Worm (Caenorhabditis elegans) whole organism, L1 larva: ENCODE results near the gene sup-26.
A peak's percentile ranks its signal among the peaks of the same experiment; 100 is the strongest.

Experiments
- C16A3.4 ChIP-seq: fragments of 150-350 bp; optimal IDR thresholded peaks from 2 replicates; lab custom pipeline; 2014; ENCODE audit warnings: missing biosample characterization, missing genetic modification characterization
- F16B12.6 ChIP-seq: fragments of 150-350 bp; optimal IDR thresholded peaks from 2 replicates; lab custom pipeline; 2014; ENCODE audit warnings: missing biosample characterization, missing genetic modification characterization
- Y116A8C.19 ChIP-seq: sonication (generic microtip); optimal IDR thresholded peaks from 2 replicates; lab custom pipeline; 2016; ENCODE audit warnings: missing compliant biosample characterization, missing genetic modification characterization, borderline replicate concordance
- ama-1 ChIP-seq: fragments of 150-350 bp; optimal IDR thresholded peaks from 2 replicates; lab custom pipeline; 2014
- ceh-63 ChIP-seq: fragments of 200-800 bp; sonication (Bioruptor generic); optimal IDR thresholded peaks from 2 replicates; lab custom pipeline; 2018; ENCODE audit warnings: mild to moderate bottlenecking, missing genetic modification characterization, missing compliant biosample characterization
- ceh-8 ChIP-seq: fragments of 200-800 bp; sonication (Bioruptor generic); optimal IDR thresholded peaks from 2 replicates; lab custom pipeline; 2018; ENCODE audit warnings: mild to moderate bottlenecking, missing genetic modification characterization, moderate library complexity, missing compliant biosample characterization
- ceh-90 ChIP-seq: sonication (generic microtip); optimal IDR thresholded peaks from 2 replicates; lab custom pipeline; 2016; ENCODE audit warnings: missing genetic modification characterization, missing compliant biosample characterization
- ces-1 ChIP-seq: fragments of 150-350 bp; optimal IDR thresholded peaks from 2 replicates; lab custom pipeline; 2014; ENCODE audit warnings: missing biosample characterization, missing genetic modification reagents, missing genetic modification characterization
- dpl-1 ChIP-seq, 3 experiments: fragments of 150-350 bp in 2 of 3; sonication (generic microtip) in 1 of 3; optimal IDR thresholded peaks; 2 replicates each; lab custom pipeline; 2014 to 2017; ENCODE audit warnings: missing biosample characterization in 3 of 3, missing genetic modification characterization in 3 of 3, missing genetic modification reagents in 3 of 3
- efl-1 ChIP-seq, 4 experiments: fragments of 150-350 bp; optimal IDR thresholded peaks in 3 of 4; peaks in 1 of 4; 1 replicate in 1 of 4; 2 replicates in 3 of 4; lab custom pipeline; 2014; ENCODE audit warnings: missing biosample characterization in 2 of 4, missing genetic modification characterization in 2 of 4, missing genetic modification reagents in 2 of 4
- efl-3 ChIP-seq: fragments of 200-800 bp; sonication (Bioruptor generic); optimal IDR thresholded peaks from 2 replicates; lab custom pipeline; 2018; ENCODE audit warnings: mild to moderate bottlenecking, missing genetic modification characterization, missing compliant biosample characterization
- egl-27 ChIP-seq, 2 experiments: fragments of 150-350 bp in 1 of 2; sonication (generic microtip); optimal IDR thresholded peaks; 3 replicates each; lab custom pipeline; 2017 to 2018; ENCODE audit warnings: missing biosample characterization in 2 of 2, missing genetic modification characterization in 2 of 2, missing genetic modification reagents in 2 of 2
- elt-2 ChIP-seq: sonication (generic microtip); optimal IDR thresholded peaks from 2 replicates; lab custom pipeline; 2016; ENCODE audit warnings: missing genetic modification characterization, mild to moderate bottlenecking, inconsistent platforms, missing compliant biosample characterization, missing genetic modification reagents
- elt-3 ChIP-seq, 6 experiments: fragments of 150-350 bp in 1 of 6; sonication (generic microtip); optimal IDR thresholded peaks; 2 replicates each; lab custom pipeline; 2017 to 2018; ENCODE audit warnings: missing biosample characterization in 6 of 6, missing genetic modification characterization in 6 of 6, inconsistent platforms in 1 of 6
- ets-5 ChIP-seq: fragments of 200-800 bp; sonication (Bioruptor generic); IDR thresholded peaks from 2 replicates; pipeline ENCODE4 v1.3.6; 2022; ENCODE audit warnings: missing genetic modification characterization, missing compliant biosample characterization
- fkh-10 ChIP-seq: sonication (generic microtip); optimal IDR thresholded peaks from 2 replicates; lab custom pipeline; 2017; ENCODE audit warnings: missing biosample characterization, missing genetic modification reagents, missing genetic modification characterization
- fkh-4 ChIP-seq: sonication (generic microtip); optimal IDR thresholded peaks from 2 replicates; lab custom pipeline; 2016; ENCODE audit warnings: missing compliant biosample characterization, missing genetic modification characterization, borderline replicate concordance
- fos-1 ChIP-seq: fragments of 150-350 bp; optimal IDR thresholded peaks from 2 replicates; lab custom pipeline; 2014; ENCODE audit warnings: missing biosample characterization, missing genetic modification characterization
- grh-1 ChIP-seq: fragments of 200-800 bp; sonication (Bioruptor generic); IDR thresholded peaks from 2 replicates; pipeline ENCODE4 v1.3.6; 2022; ENCODE audit warnings: missing genetic modification reagents, missing genetic modification characterization, missing compliant biosample characterization
- hlh-17 ChIP-seq: fragments of 200-800 bp; sonication (Bioruptor generic); optimal IDR thresholded peaks from 2 replicates; lab custom pipeline; 2018; ENCODE audit warnings: missing genetic modification characterization, mild to moderate bottlenecking, missing compliant biosample characterization, moderate library complexity, borderline replicate concordance
- isw-1 ChIP-seq: fragments of 200-800 bp; sonication (Bioruptor generic); IDR thresholded peaks from 2 replicates; pipeline ENCODE4 v1.3.6; 2022; ENCODE audit warnings: missing genetic modification characterization, missing compliant biosample characterization
- lin-13 ChIP-seq: fragments of 150-350 bp; optimal IDR thresholded peaks from 2 replicates; lab custom pipeline; 2014; ENCODE audit warnings: missing biosample characterization, missing genetic modification reagents, missing genetic modification characterization
- lin-15B ChIP-seq: fragments of 150-350 bp; sonication (generic microtip); optimal IDR thresholded peaks from 3 replicates; lab custom pipeline; 2014; ENCODE audit warnings: missing biosample characterization, missing genetic modification characterization
- lin-35 ChIP-seq, 2 experiments: fragments of 150-350 bp; optimal IDR thresholded peaks; 2 replicates each; lab custom pipeline; 2014; ENCODE audit warnings: missing biosample characterization in 2 of 2, missing genetic modification characterization in 2 of 2, missing genetic modification reagents in 2 of 2
- lir-3 ChIP-seq: sonication (generic microtip); optimal IDR thresholded peaks from 2 replicates; lab custom pipeline; 2016; ENCODE audit warnings: mild to moderate bottlenecking, missing genetic modification characterization, moderate library complexity, missing compliant biosample characterization; ENCODE audit not compliant: poor library complexity
- lsy-2 ChIP-seq, 2 experiments: fragments of 150-350 bp; optimal IDR thresholded peaks; 2 replicates each; lab custom pipeline; 2014; ENCODE audit warnings: missing biosample characterization in 2 of 2, missing genetic modification characterization in 2 of 2
- mab-9 ChIP-seq: fragments of 200-800 bp; sonication (Bioruptor generic); IDR thresholded peaks from 2 replicates; pipeline ENCODE4 v1.3.6; 2022; ENCODE audit warnings: missing genetic modification reagents, missing genetic modification characterization, missing compliant biosample characterization
- mef-2 ChIP-seq: fragments of 150-350 bp; optimal IDR thresholded peaks from 2 replicates; lab custom pipeline; 2014; ENCODE audit warnings: missing biosample characterization, missing genetic modification characterization
- mep-1 ChIP-seq: fragments of 150-350 bp; optimal IDR thresholded peaks from 2 replicates; lab custom pipeline; 2014; ENCODE audit warnings: missing biosample characterization, missing genetic modification characterization
- nhr-12 ChIP-seq: sonication (generic microtip); optimal IDR thresholded peaks from 2 replicates; lab custom pipeline; 2017; ENCODE audit warnings: missing biosample characterization, missing genetic modification characterization
- nhr-19 ChIP-seq: fragments of 200-800 bp; sonication (Bioruptor generic); conservative IDR thresholded peaks from 2 replicates; pipeline ENCODE4 v1.3.6; 2022; ENCODE audit warnings: missing genetic modification characterization, missing compliant biosample characterization
- nhr-20 ChIP-seq: sonication (generic microtip); optimal IDR thresholded peaks from 2 replicates; lab custom pipeline; 2016; ENCODE audit warnings: mild to moderate bottlenecking, missing genetic modification characterization, missing compliant biosample characterization
- nhr-71 ChIP-seq: sonication (generic microtip); optimal IDR thresholded peaks from 2 replicates; lab custom pipeline; 2016; ENCODE audit warnings: mild to moderate bottlenecking, missing genetic modification characterization, moderate library complexity, missing compliant biosample characterization
- nhr-76 ChIP-seq: sonication (generic microtip); optimal IDR thresholded peaks from 2 replicates; lab custom pipeline; 2017; ENCODE audit warnings: missing biosample characterization, missing genetic modification characterization
- nhr-77 ChIP-seq: fragments of 150-350 bp; optimal IDR thresholded peaks from 2 replicates; lab custom pipeline; 2014; ENCODE audit warnings: missing biosample characterization, missing genetic modification characterization
- nhr-85 ChIP-seq: sonication (generic microtip); peaks from one replicate; lab custom pipeline; 2016; ENCODE audit warnings: missing genetic modification characterization, inconsistent platforms, missing compliant biosample characterization
- pag-3 ChIP-seq: sonication (generic microtip); optimal IDR thresholded peaks from 2 replicates; lab custom pipeline; 2017; ENCODE audit warnings: missing genetic modification characterization, mild to moderate bottlenecking, missing compliant biosample characterization, antibody characterized with exemption, borderline replicate concordance; ENCODE audit not compliant: insufficient read depth
- pax-3 ChIP-seq: fragments of 200-800 bp; sonication (Bioruptor generic); optimal IDR thresholded peaks from 2 replicates; lab custom pipeline; 2018; ENCODE audit warnings: mild to moderate bottlenecking, missing genetic modification characterization, moderate library complexity, missing compliant biosample characterization
- pqm-1 ChIP-seq: sonication (generic microtip); optimal IDR thresholded peaks from 3 replicates; lab custom pipeline; 2017; ENCODE audit warnings: missing biosample characterization, missing genetic modification characterization
- rnt-1 ChIP-seq: sonication (generic microtip); optimal IDR thresholded peaks from 2 replicates; lab custom pipeline; 2016; ENCODE audit warnings: mild to moderate bottlenecking, missing genetic modification characterization, moderate library complexity, missing compliant biosample characterization
- snpc-4 ChIP-seq: fragments of 150-350 bp; optimal IDR thresholded peaks from 2 replicates; lab custom pipeline; 2014; ENCODE audit warnings: missing biosample characterization, missing genetic modification characterization
- tlp-1 ChIP-seq: fragments of 150-350 bp; optimal IDR thresholded peaks from 2 replicates; lab custom pipeline; 2014; ENCODE audit warnings: missing biosample characterization, missing genetic modification characterization
- unc-30 ChIP-seq: sonication (generic microtip); optimal IDR thresholded peaks from 2 replicates; lab custom pipeline; 2017; ENCODE audit warnings: missing biosample characterization, missing genetic modification characterization
- unc-62 ChIP-seq: fragments of 150-350 bp; optimal IDR thresholded peaks from 2 replicates; lab custom pipeline; 2014; ENCODE audit warnings: missing biosample characterization, missing genetic modification reagents, missing genetic modification characterization
- unc-86 ChIP-seq: sonication (generic microtip); optimal IDR thresholded peaks from 2 replicates; lab custom pipeline; 2016; ENCODE audit warnings: missing genetic modification characterization, missing compliant biosample characterization
- unc-98 ChIP-seq: fragments of 200-800 bp; sonication (Bioruptor generic); IDR thresholded peaks from 2 replicates; pipeline ENCODE4 v1.3.6; 2022; ENCODE audit warnings: missing genetic modification characterization, missing compliant biosample characterization
- vab-15 ChIP-seq: sonication (generic microtip); optimal IDR thresholded peaks from 2 replicates; lab custom pipeline; 2017; ENCODE audit warnings: missing genotype, mild to moderate bottlenecking, missing genetic modification characterization, missing compliant biosample characterization
- xbp-1 ChIP-seq: sonication (generic microtip); optimal IDR thresholded peaks from 2 replicates; lab custom pipeline; 2016; ENCODE audit warnings: missing genetic modification characterization, missing compliant biosample characterization
- ztf-4 ChIP-seq: fragments of 150-350 bp; optimal IDR thresholded peaks from 2 replicates; lab custom pipeline; 2014; ENCODE audit warnings: missing biosample characterization, missing genetic modification characterization

sup-26 gene

ce11 chrIII:4293108-4293507 is 13.1 kb upstream of the sup-26 start, which contains the start of gene R10E4.6:
TSS of gene R10E4.6 (plus strand) at chrIII:4293408.
- TF ChIP-seq xbp-1 (tag; lab: Kevin White, UChicago) (no peak), mab-9 (GFP tag; lab: Robert Waterston, UW) (no peak), lir-3 (tag; lab: Kevin White, UChicago) (no peak), pag-3 (no peak), grh-1 (GFP tag; lab: Robert Waterston, UW) (no peak), fkh-10 (GFP tag; lab: Kevin White, UChicago) (no peak), pqm-1 (no peak), nhr-77 (tag; lab: Kevin White, UChicago) (no peak), isw-1 (GFP tag; lab: Robert Waterston, UW) (no peak)

ce11 chrIII:4291216-4291691 is 11.2 kb upstream of the sup-26 start, which contains the start of gene mcm-5:
TSS of gene mcm-5 (minus strand) at chrIII:4291266.
- no peak for TF ChIP-seq snpc-4 (tag; lab: Kevin White, UChicago)
- peak; percentile 3 for TF ChIP-seq lin-15B (tag; lab: Kevin White, UChicago)
- TF ChIP-seq elt-2 (tag; lab: Kevin White, UChicago): no peak
- peak; percentile 84 to 91 (median 86) for TF ChIP-seq dpl-1 (GFP tag; optimal IDR thresholded peaks at IDR 0.05; lab: Kevin White, UChicago)
- peak; percentile 34 for TF ChIP-seq nhr-20
- TF ChIP-seq fkh-4 (tag; lab: Kevin White, UChicago): no peak
- peak; percentile 86 for TF ChIP-seq F16B12.6
- TF ChIP-seq ztf-4 (tag; lab: Kevin White, UChicago): no peak
- TF ChIP-seq efl-3: no peak
- TF ChIP-seq ets-5 (GFP tag; lab: Robert Waterston, UW): no peak
- TF ChIP-seq xbp-1 (tag; lab: Kevin White, UChicago): peak; percentile 42
- TF ChIP-seq mep-1 (tag; lab: Kevin White, UChicago): peak; percentile 66
- TF ChIP-seq ama-1 (lab: Kevin White, UChicago): no peak
- TF ChIP-seq lin-35 (GFP tag; optimal IDR thresholded peaks at IDR 0.05; lab: Kevin White, UChicago): peak; percentile 82 to 89
- TF ChIP-seq unc-30: no peak
- TF ChIP-seq pax-3: no peak
- 0 out of 2 replicates have a peak, but pooled peaks have one; percentile 16 for TF ChIP-seq nhr-19 (GFP tag; lab: Robert Waterston, UW)
- no peak for TF ChIP-seq lir-3 (tag; lab: Kevin White, UChicago)
- TF ChIP-seq mef-2: no peak
- TF ChIP-seq lsy-2 (tag; optimal IDR thresholded peaks at IDR 0.05; lab: Kevin White, UChicago): peak; percentile 54 to 75
- TF ChIP-seq lin-13 (GFP tag; lab: Kevin White, UChicago): no peak
- peak; percentile 65 for TF ChIP-seq nhr-85 (tag; lab: Kevin White, UChicago)
- TF ChIP-seq unc-62: no peak
- no peak for TF ChIP-seq fos-1 (tag; lab: Kevin White, UChicago)
- peak; percentile 73 to 81 for TF ChIP-seq efl-1 (optimal IDR thresholded peaks at IDR 0.05; lab: Kevin White, UChicago)
- peak; percentile 88 to 98 for TF ChIP-seq efl-1 (GFP tag; optimal IDR thresholded peaks at IDR 0.05 in 1 of 2; lab: Kevin White, UChicago)
- no peak for TF ChIP-seq unc-86 (tag; lab: Kevin White, UChicago)
- TF ChIP-seq pag-3: no peak
- no peak for TF ChIP-seq egl-27 (tag; optimal IDR thresholded peaks at IDR 0.05; lab: Kevin White, UChicago)
- no peak for TF ChIP-seq grh-1 (GFP tag; lab: Robert Waterston, UW)
- no peak for TF ChIP-seq unc-98
- TF ChIP-seq ceh-90 (tag; lab: Kevin White, UChicago): no peak
- peak in 1 of 6 experiments; percentile 48 for TF ChIP-seq elt-3 (tag; optimal IDR thresholded peaks at IDR 0.05; lab: Kevin White, UChicago)
- no peak for TF ChIP-seq ces-1 (GFP tag; lab: Kevin White, UChicago)
- peak; percentile 36 for TF ChIP-seq C16A3.4
- TF ChIP-seq tlp-1 (tag; lab: Kevin White, UChicago): no peak
- no peak for TF ChIP-seq ceh-63 (GFP tag; lab: Kevin White, UChicago)
- TF ChIP-seq nhr-12 (tag; lab: Kevin White, UChicago): no peak
- no peak for TF ChIP-seq Y116A8C.19 (tag; lab: Kevin White, UChicago)
- no peak for TF ChIP-seq hlh-17 (GFP tag; lab: Kevin White, UChicago)
- no peak for TF ChIP-seq rnt-1 (tag; lab: Kevin White, UChicago)
- TF ChIP-seq ceh-8 (GFP tag; lab: Kevin White, UChicago): no peak
- no peak for TF ChIP-seq mab-9 (GFP tag; lab: Robert Waterston, UW)
- peak; percentile 46 for TF ChIP-seq nhr-71 (tag; lab: Kevin White, UChicago)
- no peak for TF ChIP-seq vab-15 (tag; lab: Kevin White, UChicago)
- no peak for TF ChIP-seq nhr-76
- no peak for TF ChIP-seq isw-1 (GFP tag; lab: Robert Waterston, UW)
